Worm (Caenorhabditis elegans) whole organism, L1 larva: Measurements from ENCODE around the gene swip-10.

Source experiments
- C16A3.4 ChIP-seq: fragments of 150-350 bp; optimal IDR thresholded peaks from 2 replicates; lab custom pipeline; 2014; ENCODE audit warnings: missing biosample characterization, missing genetic modification characterization
- C34B4.2 ChIP-seq: sonication (generic microtip); optimal IDR thresholded peaks from 2 replicates; lab custom pipeline; 2017; ENCODE audit warnings: mild to moderate bottlenecking, missing genetic modification characterization, missing compliant biosample characterization
- Y116A8C.19 ChIP-seq: sonication (generic microtip); optimal IDR thresholded peaks from 2 replicates; lab custom pipeline; 2016; ENCODE audit warnings: missing compliant biosample characterization, missing genetic modification characterization, borderline replicate concordance
- aly-2 ChIP-seq: fragments of 150-350 bp; optimal IDR thresholded peaks from 2 replicates; lab custom pipeline; 2014; ENCODE audit warnings: missing biosample characterization, missing genetic modification characterization
- ama-1 ChIP-seq: fragments of 150-350 bp; optimal IDR thresholded peaks from 2 replicates; lab custom pipeline; 2014
- blmp-1 ChIP-seq: fragments of 150-350 bp; optimal IDR thresholded peaks from 2 replicates; lab custom pipeline; 2014; ENCODE audit warnings: missing biosample characterization, missing genetic modification characterization
- ceh-63 ChIP-seq: fragments of 200-800 bp; sonication (Bioruptor generic); optimal IDR thresholded peaks from 2 replicates; lab custom pipeline; 2018; ENCODE audit warnings: mild to moderate bottlenecking, missing genetic modification characterization, missing compliant biosample characterization
- ceh-82 ChIP-seq, 3 experiments: fragments of 150-350 bp in 1 of 3; sonication (generic microtip) in 2 of 3; optimal IDR thresholded peaks; 2 replicates each; lab custom pipeline; 2014 to 2017; ENCODE audit warnings: missing biosample characterization in 3 of 3, missing genetic modification characterization in 3 of 3
- ceh-90 ChIP-seq: sonication (generic microtip); optimal IDR thresholded peaks from 2 replicates; lab custom pipeline; 2016; ENCODE audit warnings: missing genetic modification characterization, missing compliant biosample characterization
- dpl-1 ChIP-seq, 3 experiments: fragments of 150-350 bp in 2 of 3; sonication (generic microtip) in 1 of 3; optimal IDR thresholded peaks; 2 replicates each; lab custom pipeline; 2014 to 2017; ENCODE audit warnings: missing biosample characterization in 3 of 3, missing genetic modification characterization in 3 of 3, missing genetic modification reagents in 3 of 3
- dsc-1 ChIP-seq: sonication (generic microtip); optimal IDR thresholded peaks from 2 replicates; lab custom pipeline; 2016; ENCODE audit warnings: mild to moderate bottlenecking, missing genetic modification characterization, missing compliant biosample characterization
- egl-13 ChIP-seq: sonication (generic microtip); optimal IDR thresholded peaks from 2 replicates; lab custom pipeline; 2016; ENCODE audit warnings: missing genotype, missing genetic modification reagents, missing genetic modification characterization, missing compliant biosample characterization
- egl-27 ChIP-seq, 2 experiments: fragments of 150-350 bp in 1 of 2; sonication (generic microtip); optimal IDR thresholded peaks; 3 replicates each; lab custom pipeline; 2017 to 2018; ENCODE audit warnings: missing biosample characterization in 2 of 2, missing genetic modification characterization in 2 of 2, missing genetic modification reagents in 2 of 2
- elt-3 ChIP-seq, 6 experiments: fragments of 150-350 bp in 1 of 6; sonication (generic microtip); optimal IDR thresholded peaks; 2 replicates each; lab custom pipeline; 2017 to 2018; ENCODE audit warnings: missing biosample characterization in 6 of 6, missing genetic modification characterization in 6 of 6, inconsistent platforms in 1 of 6
- fkh-10 ChIP-seq: sonication (generic microtip); optimal IDR thresholded peaks from 2 replicates; lab custom pipeline; 2017; ENCODE audit warnings: missing biosample characterization, missing genetic modification reagents, missing genetic modification characterization
- fkh-8 ChIP-seq: sonication (generic microtip); optimal IDR thresholded peaks from 2 replicates; lab custom pipeline; 2016; ENCODE audit warnings: mild to moderate bottlenecking, missing genetic modification characterization, missing compliant biosample characterization
- fos-1 ChIP-seq: fragments of 150-350 bp; optimal IDR thresholded peaks from 2 replicates; lab custom pipeline; 2014; ENCODE audit warnings: missing biosample characterization, missing genetic modification characterization
- hlh-17 ChIP-seq: fragments of 200-800 bp; sonication (Bioruptor generic); optimal IDR thresholded peaks from 2 replicates; lab custom pipeline; 2018; ENCODE audit warnings: missing genetic modification characterization, mild to moderate bottlenecking, missing compliant biosample characterization, moderate library complexity, borderline replicate concordance
- hlh-4 ChIP-seq: sonication (generic microtip); optimal IDR thresholded peaks from 2 replicates; lab custom pipeline; 2016; ENCODE audit warnings: mild to moderate bottlenecking, missing genetic modification characterization, missing compliant biosample characterization
- irx-1 ChIP-seq: sonication (generic microtip); optimal IDR thresholded peaks from 2 replicates; lab custom pipeline; 2016; ENCODE audit warnings: missing genetic modification characterization, missing compliant biosample characterization
- jun-1 ChIP-seq: fragments of 150-350 bp; optimal IDR thresholded peaks from 2 replicates; lab custom pipeline; 2014; ENCODE audit warnings: missing biosample characterization, missing genetic modification reagents, missing genetic modification characterization
- lin-13 ChIP-seq: fragments of 150-350 bp; optimal IDR thresholded peaks from 2 replicates; lab custom pipeline; 2014; ENCODE audit warnings: missing biosample characterization, missing genetic modification reagents, missing genetic modification characterization
- lin-14 ChIP-seq: fragments of 200-800 bp; sonication (Bioruptor generic); optimal IDR thresholded peaks from 2 replicates; lab custom pipeline; 2018; ENCODE audit warnings: mild to moderate bottlenecking, missing genetic modification characterization, moderate library complexity, missing compliant biosample characterization
- lin-35 ChIP-seq, 2 experiments: fragments of 150-350 bp; optimal IDR thresholded peaks; 2 replicates each; lab custom pipeline; 2014; ENCODE audit warnings: missing biosample characterization in 2 of 2, missing genetic modification characterization in 2 of 2, missing genetic modification reagents in 2 of 2
- lir-3 ChIP-seq: sonication (generic microtip); optimal IDR thresholded peaks from 2 replicates; lab custom pipeline; 2016; ENCODE audit warnings: mild to moderate bottlenecking, missing genetic modification characterization, moderate library complexity, missing compliant biosample characterization; ENCODE audit not compliant: poor library complexity
- nhr-11 ChIP-seq: fragments of 150-350 bp; optimal IDR thresholded peaks from 2 replicates; lab custom pipeline; 2014; ENCODE audit warnings: missing biosample characterization, missing genetic modification characterization
- nhr-12 ChIP-seq: sonication (generic microtip); optimal IDR thresholded peaks from 2 replicates; lab custom pipeline; 2017; ENCODE audit warnings: missing biosample characterization, missing genetic modification characterization
- nhr-19 ChIP-seq: fragments of 200-800 bp; sonication (Bioruptor generic); conservative IDR thresholded peaks from 2 replicates; pipeline ENCODE4 v1.3.6; 2022; ENCODE audit warnings: missing genetic modification characterization, missing compliant biosample characterization
- nhr-28 ChIP-seq: fragments of 150-350 bp; optimal IDR thresholded peaks from 2 replicates; lab custom pipeline; 2014; ENCODE audit warnings: missing biosample characterization, missing genetic modification characterization
- nhr-47 ChIP-seq: sonication (generic microtip); optimal IDR thresholded peaks from 2 replicates; lab custom pipeline; 2016; ENCODE audit warnings: mild to moderate bottlenecking, missing genetic modification characterization, moderate library complexity, missing compliant biosample characterization
- nhr-71 ChIP-seq: sonication (generic microtip); optimal IDR thresholded peaks from 2 replicates; lab custom pipeline; 2016; ENCODE audit warnings: mild to moderate bottlenecking, missing genetic modification characterization, moderate library complexity, missing compliant biosample characterization
- nhr-77 ChIP-seq: fragments of 150-350 bp; optimal IDR thresholded peaks from 2 replicates; lab custom pipeline; 2014; ENCODE audit warnings: missing biosample characterization, missing genetic modification characterization
- nhr-85 ChIP-seq: sonication (generic microtip); peaks from one replicate; lab custom pipeline; 2016; ENCODE audit warnings: missing genetic modification characterization, inconsistent platforms, missing compliant biosample characterization
- pag-3 ChIP-seq: sonication (generic microtip); optimal IDR thresholded peaks from 2 replicates; lab custom pipeline; 2017; ENCODE audit warnings: missing genetic modification characterization, mild to moderate bottlenecking, missing compliant biosample characterization, antibody characterized with exemption, borderline replicate concordance; ENCODE audit not compliant: insufficient read depth
- pqm-1 ChIP-seq: sonication (generic microtip); optimal IDR thresholded peaks from 3 replicates; lab custom pipeline; 2017; ENCODE audit warnings: missing biosample characterization, missing genetic modification characterization
- rnt-1 ChIP-seq: sonication (generic microtip); optimal IDR thresholded peaks from 2 replicates; lab custom pipeline; 2016; ENCODE audit warnings: mild to moderate bottlenecking, missing genetic modification characterization, moderate library complexity, missing compliant biosample characterization
- skn-1 ChIP-seq: fragments of 150-350 bp; optimal IDR thresholded peaks from 2 replicates; lab custom pipeline; 2014; ENCODE audit warnings: missing biosample characterization, missing genetic modification characterization
- snu-23 ChIP-seq: sonication (generic microtip); optimal IDR thresholded peaks from 2 replicates; lab custom pipeline; 2016; ENCODE audit warnings: missing genetic modification characterization, missing compliant biosample characterization
- sox-4 ChIP-seq: sonication (generic microtip); optimal IDR thresholded peaks from 2 replicates; lab custom pipeline; 2016; ENCODE audit warnings: missing genetic modification characterization, missing compliant biosample characterization
- sptf-1 ChIP-seq: fragments of 150-350 bp; optimal IDR thresholded peaks from 2 replicates; lab custom pipeline; 2014; ENCODE audit warnings: missing biosample characterization, missing genetic modification characterization
- sup-37 ChIP-seq: fragments of 200-800 bp; sonication (Bioruptor generic); optimal IDR thresholded peaks from 2 replicates; lab custom pipeline; 2018; ENCODE audit warnings: mild to moderate bottlenecking, missing genetic modification characterization, missing compliant biosample characterization
- swsn-7 ChIP-seq: sonication (generic microtip); optimal IDR thresholded peaks from 2 replicates; lab custom pipeline; 2016; ENCODE audit warnings: missing genetic modification characterization, missing compliant biosample characterization
- tbx-2 ChIP-seq: sonication (generic microtip); optimal IDR thresholded peaks from 2 replicates; lab custom pipeline; 2016; ENCODE audit warnings: missing genetic modification characterization, missing compliant biosample characterization
- unc-130 ChIP-seq: fragments of 150-350 bp; optimal IDR thresholded peaks from 2 replicates; lab custom pipeline; 2017; ENCODE audit warnings: missing biosample characterization, missing genetic modification characterization, inconsistent platforms
- unc-62 ChIP-seq: fragments of 150-350 bp; optimal IDR thresholded peaks from 2 replicates; lab custom pipeline; 2014; ENCODE audit warnings: missing biosample characterization, missing genetic modification reagents, missing genetic modification characterization
- unc-86 ChIP-seq: sonication (generic microtip); optimal IDR thresholded peaks from 2 replicates; lab custom pipeline; 2016; ENCODE audit warnings: missing genetic modification characterization, missing compliant biosample characterization
- unc-98 ChIP-seq: fragments of 200-800 bp; sonication (Bioruptor generic); IDR thresholded peaks from 2 replicates; pipeline ENCODE4 v1.3.6; 2022; ENCODE audit warnings: missing genetic modification characterization, missing compliant biosample characterization
- xbp-1 ChIP-seq: sonication (generic microtip); optimal IDR thresholded peaks from 2 replicates; lab custom pipeline; 2016; ENCODE audit warnings: missing genetic modification characterization, missing compliant biosample characterization
- zag-1 ChIP-seq: fragments of 150-350 bp; optimal IDR thresholded peaks from 2 replicates; lab custom pipeline; 2014; ENCODE audit warnings: missing biosample characterization, missing genetic modification characterization
- zip-4 ChIP-seq: fragments of 200-800 bp; sonication (Bioruptor generic); optimal IDR thresholded peaks from 2 replicates; lab custom pipeline; 2018; ENCODE audit warnings: mild to moderate bottlenecking, missing genetic modification characterization, moderate library complexity, missing compliant biosample characterization
- ztf-11 ChIP-seq, 2 experiments: sonication (generic microtip); optimal IDR thresholded peaks; 2 replicates each; lab custom pipeline; 2016 to 2017; ENCODE audit warnings: missing genetic modification characterization in 2 of 2, missing biosample characterization in 1 of 2, missing compliant biosample characterization in 1 of 2

swip-10 gene

DNA sequence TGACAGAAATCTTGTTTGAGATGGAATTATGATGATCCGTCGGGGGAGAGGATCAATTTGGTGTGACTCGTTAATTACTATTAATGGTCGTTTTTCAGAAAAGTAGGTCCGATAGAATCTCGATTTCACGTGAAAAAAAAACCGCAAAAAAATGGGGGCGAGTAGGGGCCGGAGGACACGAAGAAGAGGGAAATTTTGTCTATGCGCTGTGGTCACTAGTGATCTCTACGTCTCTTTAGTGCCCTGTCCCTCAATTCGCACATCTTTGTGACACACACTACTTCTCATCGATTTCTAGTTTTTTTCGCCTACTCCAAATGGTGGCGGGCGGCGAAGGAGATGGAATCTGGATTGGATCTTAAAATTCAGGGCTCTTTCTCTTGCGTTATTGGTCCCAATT is 22.5 kb upstream of the swip-10 start:
- TF ChIP-seq lin-14 (GFP tag; lab: Kevin White, UChicago) (peak; percentile 49), unc-86 (tag; lab: Kevin White, UChicago) (no peak), unc-98 (GFP tag; lab: Robert Waterston, UW) (no peak), nhr-12 (tag; lab: Kevin White, UChicago) (no peak), ceh-63 (no peak), Y116A8C.19 (tag; lab: Kevin White, UChicago) (no peak), nhr-11 (tag; lab: Kevin White, UChicago) (no peak), swsn-7 (tag; lab: Kevin White, UChicago) (no peak), nhr-47 (tag; lab: Kevin White, UChicago) (no peak), ztf-11 (tag; optimal IDR thresholded peaks at IDR 0.05; lab: Kevin White, UChicago) (no peak), hlh-4 (no peak), snu-23 (GFP tag; lab: Kevin White, UChicago) (peak; percentile 12), dsc-1 (no peak), irx-1 (no peak), skn-1 (tag; lab: Kevin White, UChicago) (peak; percentile 42), fos-1 (tag; lab: Kevin White, UChicago) (no peak), egl-13 (no peak), fkh-8 (tag; lab: Kevin White, UChicago) (no peak), ceh-82 (tag; optimal IDR thresholded peaks at IDR 0.05; lab: Kevin White, UChicago) (peak in 1 of 3 experiments; percentile 41), nhr-77 (no peak), pag-3 (no peak), fkh-10 (GFP tag; lab: Kevin White, UChicago) (no peak), aly-2 (tag; lab: Kevin White, UChicago) (no peak), ceh-90 (tag; lab: Kevin White, UChicago) (no peak), unc-130 (no peak), tbx-2 (tag; lab: Kevin White, UChicago) (no peak), nhr-85 (tag; lab: Kevin White, UChicago) (no peak), unc-62 (GFP tag; lab: Kevin White, UChicago) (no peak)

DNA sequence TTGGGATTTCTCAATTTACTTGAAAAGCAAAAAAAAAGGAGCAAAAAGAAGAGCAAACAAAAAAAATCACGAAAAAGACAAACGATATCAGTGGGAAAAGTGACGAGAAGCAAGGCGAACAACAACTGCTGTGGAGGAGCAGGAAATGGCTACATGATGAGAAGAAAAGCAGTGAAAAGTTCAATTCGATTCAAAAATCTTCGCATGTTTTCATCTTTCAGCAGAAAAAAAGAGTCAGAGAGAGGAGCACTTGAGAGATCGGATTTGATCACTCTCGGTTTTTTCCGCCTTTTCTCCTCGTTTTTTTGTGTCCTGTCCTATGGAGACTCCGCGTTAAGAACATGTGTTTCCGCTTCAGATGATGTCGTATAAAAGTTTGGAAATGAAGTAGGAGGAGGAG is 20.9 kb upstream of the swip-10 start:
- TF ChIP-seq xbp-1 (tag; lab: Kevin White, UChicago), result no peak
- TF ChIP-seq nhr-28 (tag; lab: Kevin White, UChicago), result no peak
- TF ChIP-seq nhr-77, result no peak
- TF ChIP-seq skn-1 (tag; lab: Kevin White, UChicago), result peak; percentile 19
- no peak for TF ChIP-seq ztf-11 (tag; optimal IDR thresholded peaks at IDR 0.05; lab: Kevin White, UChicago)
- TF ChIP-seq hlh-17 (GFP tag; lab: Kevin White, UChicago), result no peak
- no peak for TF ChIP-seq nhr-19 (GFP tag; lab: Robert Waterston, UW)
- TF ChIP-seq unc-98 (GFP tag; lab: Robert Waterston, UW), result no peak
- TF ChIP-seq ceh-63, result no peak
- no peak for TF ChIP-seq pqm-1 (tag; lab: Kevin White, UChicago)
- TF ChIP-seq C34B4.2 (tag; lab: Kevin White, UChicago), result no peak
- TF ChIP-seq elt-3 (tag; optimal IDR thresholded peaks at IDR 0.05; lab: Kevin White, UChicago), result no peak
- TF ChIP-seq blmp-1 (tag; lab: Kevin White, UChicago), result no peak
- TF ChIP-seq Y116A8C.19 (tag; lab: Kevin White, UChicago), result no peak
- TF ChIP-seq ama-1, result no peak
- TF ChIP-seq lin-13, result no peak
- no peak for TF ChIP-seq egl-13
- no peak for TF ChIP-seq unc-86 (tag; lab: Kevin White, UChicago)
- TF ChIP-seq pag-3, result no peak
- no peak for TF ChIP-seq zip-4 (GFP tag; lab: Kevin White, UChicago)
- no peak for TF ChIP-seq sox-4 (tag; lab: Kevin White, UChicago)
- TF ChIP-seq sup-37 (GFP tag; lab: Kevin White, UChicago), result no peak
- no peak for TF ChIP-seq rnt-1 (tag; lab: Kevin White, UChicago)
- TF ChIP-seq nhr-71 (tag; lab: Kevin White, UChicago), result peak; percentile 34
- no peak for TF ChIP-seq egl-27 (tag; optimal IDR thresholded peaks at IDR 0.05; lab: Kevin White, UChicago)
- TF ChIP-seq zag-1 (tag; lab: Kevin White, UChicago), result no peak
- no peak for TF ChIP-seq C16A3.4 (tag; lab: Kevin White, UChicago)
- no peak for TF ChIP-seq nhr-12 (tag; lab: Kevin White, UChicago)
- no peak for TF ChIP-seq lir-3 (tag; lab: Kevin White, UChicago)
- TF ChIP-seq dpl-1 (GFP tag; optimal IDR thresholded peaks at IDR 0.05; lab: Kevin White, UChicago), result no peak
- TF ChIP-seq jun-1 (tag; lab: Kevin White, UChicago), result no peak
- TF ChIP-seq lin-35 (GFP tag; optimal IDR thresholded peaks at IDR 0.05; lab: Kevin White, UChicago), result no peak
- no peak for TF ChIP-seq nhr-47 (tag; lab: Kevin White, UChicago)
- peak; percentile 86 for TF ChIP-seq lin-14 (GFP tag; lab: Kevin White, UChicago)
- no peak for TF ChIP-seq nhr-85 (tag; lab: Kevin White, UChicago)
- no peak for TF ChIP-seq sptf-1 (tag; lab: Kevin White, UChicago)
